Fruit fly (Drosophila melanogaster) whole organism, embryonic: Measurements from ENCODE around the gene CG32436.

Experiments used
- Aef1 ChIP-seq: fragments of 200-800 bp; sonication (Bioruptor generic); IDR thresholded peaks from 3 replicates; pipeline ENCODE4 v1.3.6; 2022; ENCODE audit warnings: missing biosample characterization, missing genetic modification characterization
- Asciz ChIP-seq: fragments of 200-800 bp; sonication (Bioruptor generic); optimal IDR thresholded peaks from 2 replicates; lab custom pipeline; 2017; ENCODE audit warnings: missing biosample characterization, mild to moderate bottlenecking, missing genetic modification characterization, missing genetic modification reagents
- CG10565 ChIP-seq: fragments of 200-800 bp; sonication (Bioruptor generic); optimal IDR thresholded peaks from 3 replicates; lab custom pipeline; 2016; ENCODE audit warnings: missing biosample characterization, mild to moderate bottlenecking, missing genetic modification characterization
- CG10654 ChIP-seq: fragments of 200-800 bp; sonication (Bioruptor generic); optimal IDR thresholded peaks from 2 replicates; lab custom pipeline; 2016; ENCODE audit warnings: missing biosample characterization, missing genetic modification characterization
- CG11085 ChIP-seq: fragments of 200-800 bp; sonication (Bioruptor generic); IDR thresholded peaks from 2 replicates; pipeline ENCODE4 v1.3.6; 2022; ENCODE audit warnings: missing biosample characterization, missing genetic modification characterization
- CG12155 ChIP-seq: fragments of 200-800 bp; sonication (Bioruptor generic); optimal IDR thresholded peaks from 3 replicates; lab custom pipeline; 2016; ENCODE audit warnings: missing biosample characterization, missing genetic modification characterization
- CG13287 ChIP-seq: fragments of 200-800 bp; sonication (Bioruptor generic); IDR thresholded peaks from 2 replicates; pipeline ENCODE4 v1.3.6; 2022; ENCODE audit warnings: missing biosample characterization, missing genetic modification characterization; ENCODE audit not compliant: partially characterized antibody
- CG14014 ChIP-seq: fragments of 200-800 bp; sonication (Bioruptor generic); IDR thresholded peaks from 2 replicates; pipeline ENCODE4 v1.3.6; 2022; ENCODE audit warnings: missing biosample characterization, missing genetic modification characterization
- CG14710 ChIP-seq: fragments of 200-800 bp; sonication (Bioruptor generic); optimal IDR thresholded peaks from 3 replicates; lab custom pipeline; 2019; ENCODE audit warnings: missing biosample characterization, mild to moderate bottlenecking, missing genetic modification characterization, moderate library complexity
- CG15269 ChIP-seq: fragments of 200-800 bp; sonication (Bioruptor generic); optimal IDR thresholded peaks from 2 replicates; lab custom pipeline; 2018; ENCODE audit warnings: missing biosample characterization, mild to moderate bottlenecking, missing genetic modification characterization, moderate library complexity
- CG1603 ChIP-seq: fragments of 200-800 bp; sonication (Bioruptor generic); optimal IDR thresholded peaks from 2 replicates; lab custom pipeline; 2019; ENCODE audit warnings: missing biosample characterization, mild to moderate bottlenecking, missing genetic modification characterization, moderate library complexity
- CG17612 ChIP-seq: fragments of 200-800 bp; sonication (Bioruptor generic); IDR thresholded peaks from 2 replicates; pipeline ENCODE4 v1.3.6; 2022; ENCODE audit warnings: missing biosample characterization, missing genetic modification characterization
- CG17802 ChIP-seq: fragments of 200-800 bp; sonication (Bioruptor generic); optimal IDR thresholded peaks from 2 replicates; lab custom pipeline; 2018; ENCODE audit warnings: missing biosample characterization, mild to moderate bottlenecking, missing genetic modification characterization, moderate library complexity
- CG2120 ChIP-seq: fragments of 200-800 bp; sonication (Bioruptor generic); optimal IDR thresholded peaks from 3 replicates; lab custom pipeline; 2016; ENCODE audit warnings: missing biosample characterization, missing genetic modification characterization
- CG3065 ChIP-seq: fragments of 200-800 bp; sonication (Bioruptor generic); optimal IDR thresholded peaks from 2 replicates; lab custom pipeline; 2016; ENCODE audit warnings: missing biosample characterization, missing genetic modification characterization
- CG3726 ChIP-seq: fragments of 200-800 bp; sonication (Bioruptor generic); IDR thresholded peaks from 3 replicates; pipeline ENCODE4, ENCODE4 v1.3.6; 2022; ENCODE audit warnings: missing biosample characterization, missing genetic modification characterization
- CG4820 ChIP-seq: fragments of 200-800 bp; sonication (Bioruptor generic); optimal IDR thresholded peaks from 3 replicates; lab custom pipeline; 2016; ENCODE audit warnings: missing biosample characterization, missing genetic modification characterization
- CG6272 ChIP-seq: fragments of 200-800 bp; sonication (Bioruptor generic); IDR thresholded peaks from 2 replicates; pipeline ENCODE4 v1.3.6; 2022; ENCODE audit warnings: missing biosample characterization, missing genetic modification characterization
- CG7839 ChIP-seq: fragments of 200-800 bp; sonication (Bioruptor generic); optimal IDR thresholded peaks from 3 replicates; lab custom pipeline; 2018; ENCODE audit warnings: missing biosample characterization, mild to moderate bottlenecking, missing genetic modification characterization, moderate library complexity
- CG8944 ChIP-seq: fragments of 200-800 bp; sonication (Bioruptor generic); optimal IDR thresholded peaks from 3 replicates; lab custom pipeline; 2016; ENCODE audit warnings: missing biosample characterization, missing genetic modification characterization
- CkIIα-i1 ChIP-seq: fragments of 200-800 bp; sonication (Bioruptor generic); IDR thresholded peaks from 2 replicates; pipeline ENCODE4 v1.3.6; 2022; ENCODE audit warnings: missing biosample characterization, missing genetic modification characterization
- CoRest ChIP-seq: fragments of 200-800 bp; sonication (Bioruptor generic); optimal IDR thresholded peaks from 3 replicates; lab custom pipeline; 2018; ENCODE audit warnings: missing biosample characterization, mild to moderate bottlenecking, missing genetic modification characterization, moderate library complexity
- D19B ChIP-seq: fragments of 200-800 bp; sonication (Bioruptor generic); optimal IDR thresholded peaks from 2 replicates; lab custom pipeline; 2017; ENCODE audit warnings: missing biosample characterization, mild to moderate bottlenecking, missing genetic modification characterization
- Dek ChIP-seq: fragments of 200-800 bp; sonication (Bioruptor generic); optimal IDR thresholded peaks from 3 replicates; lab custom pipeline; 2019; ENCODE audit warnings: missing biosample characterization, mild to moderate bottlenecking, missing genetic modification characterization, moderate library complexity
- Fer2 ChIP-seq: fragments of 200-800 bp; sonication (Bioruptor generic); optimal IDR thresholded peaks from 2 replicates; lab custom pipeline; 2018; ENCODE audit warnings: missing biosample characterization, mild to moderate bottlenecking, missing genetic modification characterization, moderate library complexity
- Hsf ChIP-seq: fragments of 200-800 bp; sonication (Bioruptor generic); optimal IDR thresholded peaks from 3 replicates; lab custom pipeline; 2016; ENCODE audit warnings: missing biosample characterization, missing genetic modification characterization
- Kr ChIP-seq: fragments of 200-800 bp; sonication (Bioruptor generic); optimal IDR thresholded peaks from 2 replicates; lab custom pipeline; 2017; ENCODE audit warnings: missing biosample characterization, mild to moderate bottlenecking, missing genetic modification characterization
- MESR4 ChIP-seq: fragments of 200-800 bp; sonication (Bioruptor generic); optimal IDR thresholded peaks from 2 replicates; lab custom pipeline; 2018; ENCODE audit warnings: missing biosample characterization, mild to moderate bottlenecking, missing genetic modification characterization, moderate library complexity
- Mes4 ChIP-seq: fragments of 200-800 bp; sonication (Bioruptor generic); optimal IDR thresholded peaks from 2 replicates; lab custom pipeline; 2016; ENCODE audit warnings: missing biosample characterization, missing genetic modification characterization
- Nf-YB ChIP-seq: fragments of 200-800 bp; sonication (Bioruptor generic); optimal IDR thresholded peaks from 3 replicates; lab custom pipeline; 2019; ENCODE audit warnings: missing biosample characterization, mild to moderate bottlenecking, missing genetic modification characterization, moderate library complexity
- Ptx1 ChIP-seq: fragments of 200-800 bp; sonication (Bioruptor generic); IDR thresholded peaks from 2 replicates; pipeline ENCODE4 v1.3.6; 2022; ENCODE audit warnings: missing biosample characterization, missing genetic modification characterization
- Rfx ChIP-seq: fragments of 200-800 bp; sonication (Bioruptor generic); IDR thresholded peaks from 2 replicates; pipeline ENCODE4 v1.3.6; 2022; ENCODE audit warnings: missing biosample characterization, missing genetic modification characterization
- TFAM ChIP-seq: fragments of 200-800 bp; sonication (Bioruptor generic); optimal IDR thresholded peaks from 2 replicates; lab custom pipeline; 2017; ENCODE audit warnings: missing biosample characterization, missing genetic modification characterization, inconsistent platforms
- ase ChIP-seq: fragments of 200-800 bp; sonication (Bioruptor generic); IDR thresholded peaks from 3 replicates; pipeline ENCODE4 v1.3.6; 2022; ENCODE audit warnings: missing biosample characterization, missing genetic modification characterization
- cas ChIP-seq: fragments of 200-800 bp; sonication (Bioruptor generic); IDR thresholded peaks from 2 replicates; pipeline ENCODE4 v1.3.6; 2022; ENCODE audit warnings: missing biosample characterization, missing genetic modification characterization
- chm ChIP-seq: fragments of 200-800 bp; sonication (Bioruptor generic); IDR thresholded peaks from 2 replicates; pipeline ENCODE4 v1.3.6; 2022; ENCODE audit warnings: missing biosample characterization, missing genetic modification characterization
- eve ChIP-seq, 2 experiments: fragments of >200 bp; optimal IDR thresholded peaks; 2 replicates each; lab custom pipeline; 2017; ENCODE audit warnings: missing biosample characterization in 2 of 2, missing genetic modification characterization in 2 of 2
- ewg ChIP-seq: fragments of 200-800 bp; sonication (Bioruptor generic); optimal IDR thresholded peaks from 3 replicates; lab custom pipeline; 2017; ENCODE audit warnings: mild to moderate bottlenecking, missing biosample characterization, missing genetic modification reagents, missing genetic modification characterization
- ftz-f1 ChIP-seq: fragments of 200-800 bp; sonication (Bioruptor generic); optimal IDR thresholded peaks from 2 replicates; lab custom pipeline; 2016; ENCODE audit warnings: missing biosample characterization, missing genetic modification characterization
- gsb-n ChIP-seq: fragments of 200-800 bp; sonication (Bioruptor generic); optimal IDR thresholded peaks from 3 replicates; lab custom pipeline; 2018; ENCODE audit warnings: missing biosample characterization, mild to moderate bottlenecking, missing genetic modification characterization
- gt ChIP-seq: fragments of 200-800 bp; sonication (Bioruptor generic); IDR thresholded peaks from 2 replicates; pipeline ENCODE4 v1.3.6; 2022; ENCODE audit warnings: missing biosample characterization, missing genetic modification characterization
- her ChIP-seq: fragments of 200-800 bp; sonication (Bioruptor generic); optimal IDR thresholded peaks from 2 replicates; lab custom pipeline; 2016; ENCODE audit warnings: missing biosample characterization, missing genetic modification characterization
- lab ChIP-seq: fragments of 200-800 bp; sonication (Bioruptor generic); optimal IDR thresholded peaks from 3 replicates; lab custom pipeline; 2017; ENCODE audit warnings: missing biosample characterization, missing genetic modification characterization, mild to moderate bottlenecking, moderate library complexity, missing genetic modification reagents
- pho ChIP-seq: fragments of 200-800 bp; sonication (Bioruptor generic); optimal IDR thresholded peaks from 2 replicates; lab custom pipeline; 2016; ENCODE audit warnings: missing biosample characterization, missing genetic modification characterization
- pita ChIP-seq: fragments of 200-800 bp; sonication (Bioruptor generic); optimal IDR thresholded peaks from 2 replicates; lab custom pipeline; 2017; ENCODE audit warnings: missing biosample characterization, mild to moderate bottlenecking, missing genetic modification characterization
- so ChIP-seq: fragments of 200-800 bp; sonication (Bioruptor generic); IDR thresholded peaks from 3 replicates; pipeline ENCODE4 v1.3.6; 2022; ENCODE audit warnings: missing biosample characterization, missing genetic modification characterization
- tin ChIP-seq: fragments of 200-800 bp; sonication (Bioruptor generic); optimal IDR thresholded peaks from 3 replicates; lab custom pipeline; 2016; ENCODE audit warnings: missing biosample characterization, missing genetic modification characterization
- tll ChIP-seq, 2 experiments: fragments of 200-800 bp in 1 of 2; fragments of >200 bp in 1 of 2; sonication (Bioruptor generic) in 1 of 2; optimal IDR thresholded peaks; 2 replicates each; lab custom pipeline; 2017 to 2019; ENCODE audit warnings: missing biosample characterization in 2 of 2, missing genetic modification characterization in 2 of 2, mild to moderate bottlenecking in 1 of 2, moderate library complexity in 1 of 2
- unc-4 ChIP-seq: fragments of 200-800 bp; sonication (Bioruptor generic); IDR thresholded peaks from 2 replicates; pipeline ENCODE4 v1.3.6; 2022; ENCODE audit warnings: missing biosample characterization, missing genetic modification characterization; ENCODE audit not compliant: partially characterized antibody
- wor ChIP-seq: fragments of 200-800 bp; sonication (Bioruptor generic); IDR thresholded peaks from 2 replicates; pipeline ENCODE4 v1.3.6; 2022; ENCODE audit warnings: missing biosample characterization, missing genetic modification characterization

Gene CG32436

DNA sequence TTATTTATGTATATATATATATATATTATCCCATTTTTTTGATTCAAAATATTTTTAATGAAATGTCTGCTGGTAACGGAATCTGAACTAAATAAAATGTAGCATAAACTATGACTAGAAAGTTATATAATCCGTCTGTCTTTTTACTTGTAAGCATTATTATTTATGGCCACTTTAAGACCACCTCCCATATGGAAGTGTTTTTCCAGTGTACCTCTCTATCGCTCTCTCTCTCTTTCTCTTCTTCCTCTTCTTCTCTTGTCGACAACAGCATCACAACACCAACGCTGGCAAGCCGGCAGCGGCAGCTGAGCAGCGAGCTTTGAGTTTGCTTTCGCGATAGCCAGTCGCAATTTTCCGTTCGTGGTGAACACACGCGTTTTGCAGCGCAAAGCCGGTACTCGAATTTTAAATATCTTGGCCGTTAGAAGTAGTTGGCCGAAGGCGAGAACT, 38.4 kb downstream of the CG32436 start, which contains the start of gene rgn (continued):
- TF ChIP-seq tin (peak; percentile 65), so (peak; percentile 72; the same call in 2 of the 3 replicates), CG10654 (GFP tag; lab: Kevin White, UChicago) (peak; percentile 56), chm (0 out of 2 replicates have a peak, but pooled peaks have one; percentile 19), Rfx (GFP tag; lab: Robert Waterston, UW) (peak; percentile 89), Hsf (GFP tag; lab: Kevin White, UChicago) (peak; percentile 62), D19B (GFP tag; lab: Kevin White, UChicago) (peak; percentile 77), CG8944 (GFP tag; lab: Kevin White, UChicago) (peak; percentile 19), gsb-n (no peak), CG15269 (tag; lab: Kevin White, UChicago) (peak; percentile 84), tll (GFP tag; optimal IDR thresholded peaks at IDR 0.05; lab: Kevin White, UChicago) (no peak), CG4820 (GFP tag; lab: Kevin White, UChicago) (peak; percentile 54), pita (GFP tag; lab: Kevin White, UChicago) (no peak), CG7839 (tag; lab: Kevin White, UChicago) (peak; percentile 86), CG10565 (no peak), CG14014 (GFP tag; lab: Robert Waterston, UW) (peak; percentile 70), lab (GFP tag; lab: Kevin White, UChicago) (peak; percentile 90), CG11085 (GFP tag; lab: Robert Waterston, UW) (peak; percentile 48; the same call in 1 of the 2 replicates), Dek (tag; lab: Kevin White, UChicago) (peak; percentile 74), CG12155 (peak; percentile 74), Aef1 (GFP tag; lab: Robert Waterston, UW) (peak; percentile 82), CG2120 (peak; percentile 86), Mes4 (no peak), CG13287 (peak; percentile 65; the same call in 1 of the 2 replicates), CG14710 (tag; lab: Kevin White, UChicago) (no peak), CG6272 (GFP tag; lab: Robert Waterston, UW) (peak; percentile 47; the same call in 1 of the 2 replicates), ase (GFP tag; lab: Robert Waterston, UW) (peak; percentile 60; the same call in 2 of the 3 replicates), CG3065 (GFP tag; lab: Kevin White, UChicago) (peak; percentile 44), ewg (peak; percentile 42), her (GFP tag; lab: Kevin White, UChicago) (peak; percentile 44), Asciz (GFP tag; lab: Kevin White, UChicago) (peak; percentile 52), pho (GFP tag; lab: Kevin White, UChicago) (peak; percentile 71), Fer2 (tag; lab: Kevin White, UChicago) (peak; percentile 68), unc-4 (GFP tag; lab: Robert Waterston, UW) (no peak), ftz-f1 (GFP tag; lab: Kevin White, UChicago) (peak; percentile 7), MESR4 (no peak), CkIIα-i1 (GFP tag; lab: Robert Waterston, UW) (no peak), Nf-YB (peak; percentile 56), eve (GFP tag; optimal IDR thresholded peaks at IDR 0.05; lab: Kevin White, UChicago) (no peak), wor (GFP tag; lab: Robert Waterston, UW) (no peak), CG1603 (tag; lab: Kevin White, UChicago) (peak; percentile 52), CG17612 (GFP tag; lab: Robert Waterston, UW) (no peak), CoRest (peak; percentile 84), cas (GFP tag; lab: Robert Waterston, UW) (no peak), CG17802 (tag; lab: Kevin White, UChicago) (no peak), Kr (GFP tag; lab: Kevin White, UChicago) (no peak), CG3726 (GFP tag; lab: Robert Waterston, UW) (0 out of 3 replicates have a peak, but pooled peaks have one; percentile 46), TFAM (GFP tag; lab: Kevin White, UChicago) (no peak), gt (GFP tag; lab: Robert Waterston, UW) (no peak), Ptx1 (GFP tag; lab: Robert Waterston, UW) (peak; percentile 79)
